Fruit fly (Drosophila melanogaster) whole organism, embryonic: ENCODE results near the gene CG3294.

Experiments used
- Aef1 ChIP-seq: fragments of 200-800 bp; sonication (Bioruptor generic); IDR thresholded peaks from 3 replicates; pipeline ENCODE4 v1.3.6; 2022; ENCODE audit warnings: missing biosample characterization, missing genetic modification characterization
- Antp ChIP-seq: fragments of 200-800 bp; sonication (Bioruptor generic); optimal IDR thresholded peaks from 3 replicates; lab custom pipeline; 2016; ENCODE audit warnings: missing biosample characterization, missing genetic modification characterization
- C15 ChIP-seq: fragments of 200-800 bp; sonication (Bioruptor generic); IDR thresholded peaks from 3 replicates; pipeline ENCODE4 v1.3.6; 2022; ENCODE audit warnings: missing biosample characterization, missing genetic modification characterization
- CG10209 ChIP-seq: fragments of 200-800 bp; sonication (Bioruptor generic); optimal IDR thresholded peaks from 3 replicates; lab custom pipeline; 2017; ENCODE audit warnings: missing biosample characterization, mild to moderate bottlenecking, missing genetic modification characterization, missing genetic modification reagents
- CG10274 ChIP-seq: fragments of 200-800 bp; sonication (Bioruptor generic); optimal IDR thresholded peaks from 3 replicates; lab custom pipeline; 2017; ENCODE audit warnings: missing biosample characterization, mild to moderate bottlenecking, missing genetic modification characterization
- CG11695 ChIP-seq: fragments of 200-800 bp; sonication (Bioruptor generic); IDR thresholded peaks from 3 replicates; pipeline ENCODE4 v1.3.6; 2022; ENCODE audit warnings: missing biosample characterization, missing genetic modification characterization
- CG11696 ChIP-seq: fragments of 200-800 bp; sonication (Bioruptor generic); IDR thresholded peaks from 2 replicates; pipeline ENCODE4 v1.3.6; 2022; ENCODE audit warnings: missing biosample characterization, missing genetic modification characterization
- CG12659 ChIP-seq: fragments of 200-800 bp; sonication (Bioruptor generic); optimal IDR thresholded peaks from 3 replicates; lab custom pipeline; 2017; ENCODE audit warnings: mild to moderate bottlenecking, missing biosample characterization, missing genetic modification reagents, missing genetic modification characterization
- CG13287 ChIP-seq: fragments of 200-800 bp; sonication (Bioruptor generic); IDR thresholded peaks from 2 replicates; pipeline ENCODE4 v1.3.6; 2022; ENCODE audit warnings: missing biosample characterization, missing genetic modification characterization; ENCODE audit not compliant: partially characterized antibody
- CG14441 ChIP-seq: fragments of 200-800 bp; sonication (Bioruptor generic); IDR thresholded peaks from 2 replicates; pipeline ENCODE4 v1.3.6; 2022; ENCODE audit warnings: missing biosample characterization, missing genetic modification characterization
- CG14710 ChIP-seq: fragments of 200-800 bp; sonication (Bioruptor generic); optimal IDR thresholded peaks from 3 replicates; lab custom pipeline; 2019; ENCODE audit warnings: missing biosample characterization, mild to moderate bottlenecking, missing genetic modification characterization, moderate library complexity
- CG15696 ChIP-seq: fragments of 200-800 bp; sonication (Bioruptor generic); optimal IDR thresholded peaks from 2 replicates; lab custom pipeline; 2019; ENCODE audit warnings: missing biosample characterization, mild to moderate bottlenecking, missing genetic modification characterization, moderate library complexity
- CG17186 ChIP-seq: fragments of 200-800 bp; sonication (Bioruptor generic); optimal IDR thresholded peaks from 3 replicates; lab custom pipeline; 2017; ENCODE audit warnings: missing biosample characterization, missing genetic modification reagents, missing genetic modification characterization
- CG17568 ChIP-seq: fragments of 200-800 bp; sonication (Bioruptor generic); optimal IDR thresholded peaks from 2 replicates; lab custom pipeline; 2018; ENCODE audit warnings: missing biosample characterization, mild to moderate bottlenecking, missing genetic modification characterization, moderate library complexity
- CG17612 ChIP-seq: fragments of 200-800 bp; sonication (Bioruptor generic); IDR thresholded peaks from 2 replicates; pipeline ENCODE4 v1.3.6; 2022; ENCODE audit warnings: missing biosample characterization, missing genetic modification characterization
- CG18619 ChIP-seq: fragments of 200-800 bp; sonication (Bioruptor generic); optimal IDR thresholded peaks from 3 replicates; lab custom pipeline; 2017; ENCODE audit warnings: missing biosample characterization, mild to moderate bottlenecking, missing genetic modification characterization
- CG42726 ChIP-seq: fragments of 200-800 bp; sonication (Bioruptor generic); IDR thresholded peaks from 2 replicates; pipeline ENCODE4 v1.3.6; 2022; ENCODE audit warnings: missing biosample characterization, missing genetic modification characterization; ENCODE audit not compliant: partially characterized antibody
- CG4424 ChIP-seq: fragments of 200-800 bp; sonication (Bioruptor generic); optimal IDR thresholded peaks from 3 replicates; lab custom pipeline; 2016; ENCODE audit warnings: missing biosample characterization, missing genetic modification characterization
- CG5180 ChIP-seq: fragments of 200-800 bp; sonication (Bioruptor generic); optimal IDR thresholded peaks from 3 replicates; lab custom pipeline; 2017; ENCODE audit warnings: missing biosample characterization, missing genetic modification characterization, mild to moderate bottlenecking, moderate library complexity, missing genetic modification reagents
- CG6254 ChIP-seq: fragments of 200-800 bp; sonication (Bioruptor generic); optimal IDR thresholded peaks from 3 replicates; lab custom pipeline; 2017; ENCODE audit warnings: mild to moderate bottlenecking, missing biosample characterization, missing genetic modification reagents, missing genetic modification characterization
- CG9727 ChIP-seq: fragments of 200-800 bp; sonication (Bioruptor generic); optimal IDR thresholded peaks from 3 replicates; lab custom pipeline; 2017; ENCODE audit warnings: missing biosample characterization, mild to moderate bottlenecking, missing genetic modification characterization
- Chrac-16 ChIP-seq: fragments of 200-800 bp; sonication (Bioruptor generic); optimal IDR thresholded peaks from 3 replicates; lab custom pipeline; 2016; ENCODE audit warnings: missing biosample characterization, missing genetic modification characterization
- Hr39 ChIP-seq: fragments of >200 bp; optimal IDR thresholded peaks from 2 replicates; lab custom pipeline; 2017
- MBD-R2 ChIP-seq: fragments of 200-800 bp; sonication (Bioruptor generic); IDR thresholded peaks from 2 replicates; pipeline ENCODE4 v1.3.6; 2022; ENCODE audit warnings: missing biosample characterization, missing genetic modification characterization
- Optix ChIP-seq: fragments of 200-800 bp; sonication (Bioruptor generic); IDR thresholded peaks from 3 replicates; pipeline ENCODE4 v1.3.6; 2022; ENCODE audit warnings: missing biosample characterization, missing genetic modification characterization
- Pdp1 ChIP-seq, 2 experiments: fragments of 200-800 bp; sonication (Bioruptor generic); optimal IDR thresholded peaks; 3 replicates each; lab custom pipeline; 2016; ENCODE audit warnings: missing biosample characterization in 2 of 2, missing genetic modification characterization in 2 of 2, mild to moderate bottlenecking in 1 of 2, moderate library complexity in 1 of 2
- Rfx ChIP-seq: fragments of 200-800 bp; sonication (Bioruptor generic); IDR thresholded peaks from 2 replicates; pipeline ENCODE4 v1.3.6; 2022; ENCODE audit warnings: missing biosample characterization, missing genetic modification characterization
- Rx ChIP-seq: fragments of 200-800 bp; sonication (Bioruptor generic); IDR thresholded peaks from 2 replicates; pipeline ENCODE4 v1.3.6; 2022; ENCODE audit warnings: missing biosample characterization, missing genetic modification characterization
- Sox102F ChIP-seq: fragments of 200-800 bp; sonication (Bioruptor generic); optimal IDR thresholded peaks from 2 replicates; lab custom pipeline; 2018; ENCODE audit warnings: missing biosample characterization, mild to moderate bottlenecking, missing genetic modification characterization, moderate library complexity
- YL-1 ChIP-seq: fragments of 200-800 bp; sonication (Bioruptor generic); optimal IDR thresholded peaks from 3 replicates; lab custom pipeline; 2017; ENCODE audit warnings: missing biosample characterization, mild to moderate bottlenecking, missing genetic modification characterization
- al ChIP-seq: fragments of 200-800 bp; sonication (Bioruptor generic); IDR thresholded peaks from 2 replicates; pipeline ENCODE4 v1.3.6; 2022; ENCODE audit warnings: missing biosample characterization, missing genetic modification characterization
- ase ChIP-seq: fragments of 200-800 bp; sonication (Bioruptor generic); IDR thresholded peaks from 3 replicates; pipeline ENCODE4 v1.3.6; 2022; ENCODE audit warnings: missing biosample characterization, missing genetic modification characterization
- bsh ChIP-seq, 2 experiments: fragments of 200-800 bp; sonication (Bioruptor generic); optimal IDR thresholded peaks; 2 replicates each; lab custom pipeline; 2017 to 2018; ENCODE audit warnings: mild to moderate bottlenecking in 2 of 2, missing biosample characterization in 2 of 2, missing genetic modification characterization in 2 of 2, moderate library complexity in 1 of 2
- caup ChIP-seq: fragments of 200-800 bp; sonication (Bioruptor generic); optimal IDR thresholded peaks from 3 replicates; lab custom pipeline; 2017; ENCODE audit warnings: missing biosample characterization, mild to moderate bottlenecking, missing genetic modification characterization, moderate library complexity; ENCODE audit not compliant: severe bottlenecking
- cg ChIP-seq: fragments of 200-800 bp; sonication (Bioruptor generic); optimal IDR thresholded peaks from 3 replicates; lab custom pipeline; 2019; ENCODE audit warnings: missing biosample characterization, mild to moderate bottlenecking, missing genetic modification characterization, moderate library complexity
- ci ChIP-seq: fragments of 200-800 bp; sonication (Bioruptor generic); IDR thresholded peaks from 3 replicates; pipeline ENCODE4 v1.3.6; 2022; ENCODE audit warnings: missing biosample characterization, missing genetic modification characterization
- dmrt99B ChIP-seq: fragments of 200-800 bp; sonication (Bioruptor generic); optimal IDR thresholded peaks from 2 replicates; lab custom pipeline; 2018; ENCODE audit warnings: missing biosample characterization, mild to moderate bottlenecking, missing genetic modification characterization, moderate library complexity
- dysf ChIP-seq: fragments of 200-800 bp; sonication (Bioruptor generic); IDR thresholded peaks from 3 replicates; pipeline ENCODE4 v1.3.6; 2022; ENCODE audit warnings: missing biosample characterization, missing genetic modification characterization
- eve ChIP-seq, 2 experiments: fragments of >200 bp; optimal IDR thresholded peaks; 2 replicates each; lab custom pipeline; 2017; ENCODE audit warnings: missing biosample characterization in 2 of 2, missing genetic modification characterization in 2 of 2
- gce ChIP-seq: fragments of 200-800 bp; sonication (Bioruptor generic); IDR thresholded peaks from 3 replicates; pipeline ENCODE4 v1.3.6; 2022; ENCODE audit warnings: missing biosample characterization, missing genetic modification characterization
- grau ChIP-seq: fragments of 200-800 bp; optimal IDR thresholded peaks from 3 replicates; lab custom pipeline; 2019; ENCODE audit warnings: missing biosample characterization, mild to moderate bottlenecking, missing genetic modification characterization, moderate library complexity
- grn ChIP-seq: fragments of 200-800 bp; sonication (Bioruptor generic); optimal IDR thresholded peaks from 3 replicates; lab custom pipeline; 2017; ENCODE audit warnings: missing biosample characterization, missing genetic modification characterization
- gro ChIP-seq: fragments of 200-800 bp; sonication (Bioruptor generic); optimal IDR thresholded peaks from 2 replicates; lab custom pipeline; 2016; ENCODE audit warnings: missing biosample characterization, missing genetic modification characterization
- ind ChIP-seq: fragments of 200-800 bp; sonication (Bioruptor generic); optimal IDR thresholded peaks from 3 replicates; lab custom pipeline; 2016; ENCODE audit warnings: missing biosample characterization, missing genetic modification characterization
- inv ChIP-seq: fragments of 200-800 bp; sonication (Bioruptor generic); IDR thresholded peaks from 2 replicates; pipeline ENCODE4 v1.3.6; 2022; ENCODE audit warnings: missing biosample characterization, missing genetic modification characterization; ENCODE audit not compliant: partially characterized antibody
- kni ChIP-seq: fragments of 200-800 bp; sonication (Bioruptor generic); optimal IDR thresholded peaks from 3 replicates; lab custom pipeline; 2017; ENCODE audit warnings: mild to moderate bottlenecking, missing biosample characterization, missing genetic modification reagents, missing genetic modification characterization
- rib ChIP-seq: fragments of 200-800 bp; sonication (Bioruptor generic); IDR thresholded peaks from 2 replicates; pipeline ENCODE4 v1.3.6; 2022; ENCODE audit warnings: missing biosample characterization, missing genetic modification characterization
- sug ChIP-seq: fragments of 200-800 bp; optimal IDR thresholded peaks from 2 replicates; lab custom pipeline; 2019; ENCODE audit warnings: missing biosample characterization, mild to moderate bottlenecking, missing genetic modification characterization, moderate library complexity
- zen2 ChIP-seq: fragments of 200-800 bp; sonication (Bioruptor generic); IDR thresholded peaks from 3 replicates; pipeline ENCODE4 v1.3.6; 2022; ENCODE audit warnings: missing biosample characterization, missing genetic modification characterization; ENCODE audit not compliant: partially characterized antibody

The CG3294 gene

DNA sequence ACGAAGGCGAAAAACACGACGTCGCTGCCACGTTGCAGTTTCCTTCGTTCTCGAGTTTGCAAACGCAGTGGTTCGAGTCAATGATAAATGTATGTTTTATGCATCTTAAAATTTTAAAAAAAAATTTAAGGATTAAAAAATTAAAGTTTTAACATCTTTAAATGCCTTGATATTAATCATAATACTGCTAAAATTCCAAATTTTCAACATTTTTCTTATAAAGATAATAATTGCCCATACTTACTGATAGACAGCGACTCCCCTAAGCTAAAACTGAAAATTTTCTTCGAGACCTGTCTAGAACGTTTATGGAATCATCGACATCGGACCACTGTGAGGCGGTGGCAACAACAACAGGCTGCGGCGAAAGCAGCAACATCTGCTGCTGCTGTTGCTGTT lies 27.0 kb downstream of the CG3294 start (continued):
- TF ChIP-seq bsh (GFP tag; optimal IDR thresholded peaks at IDR 0.05; lab: Kevin White, UChicago) (peak; percentile 49 to 56), ase (GFP tag; lab: Robert Waterston, UW) (0 out of 3 replicates have a peak, but pooled peaks have one; percentile 31), Chrac-16 (GFP tag; lab: Kevin White, UChicago) (peak; percentile 20), CG17568 (peak; percentile 36), CG17186 (GFP tag; lab: Kevin White, UChicago) (no peak), al (GFP tag; lab: Robert Waterston, UW) (peak; percentile 51; the same call in 1 of the 2 replicates), cg (GFP tag; lab: Kevin White, UChicago) (no peak), Pdp1 (GFP tag; optimal IDR thresholded peaks at IDR 0.05; lab: Kevin White, UChicago) (peak; percentile 25 to 44), MBD-R2 (GFP tag; lab: Robert Waterston, UW) (peak; percentile 31; the same call in 1 of the 2 replicates), Rx (GFP tag; lab: Robert Waterston, UW) (peak; percentile 42; the same call in 1 of the 2 replicates), CG42726 (GFP tag; lab: Robert Waterston, UW) (0 out of 2 replicates have a peak, but pooled peaks have one; percentile 25), sug (tag; lab: Kevin White, UChicago) (peak; percentile 50), CG12659 (GFP tag; lab: Kevin White, UChicago) (peak; percentile 69), grau (tag; lab: Kevin White, UChicago) (peak; percentile 78), YL-1 (GFP tag; lab: Kevin White, UChicago) (no peak), ind (GFP tag; lab: Kevin White, UChicago) (peak; percentile 49), rib (peak; percentile 20; the same call in 1 of the 2 replicates), inv (GFP tag; lab: Robert Waterston, UW) (no peak), Rfx (GFP tag; lab: Robert Waterston, UW) (peak; percentile 72), CG15696 (tag; lab: Kevin White, UChicago) (peak; percentile 26), Optix (peak; percentile 55; the same call in 1 of the 3 replicates), CG11696 (GFP tag; lab: Robert Waterston, UW) (0 out of 2 replicates have a peak, but pooled peaks have one; percentile 34), CG10209 (GFP tag; lab: Kevin White, UChicago) (peak; percentile 73), Antp (GFP tag; lab: Kevin White, UChicago) (peak; percentile 44), dmrt99B (tag; lab: Kevin White, UChicago) (peak; percentile 85), grn (GFP tag; lab: Kevin White, UChicago) (no peak), kni (GFP tag; lab: Kevin White, UChicago) (no peak), eve (GFP tag; optimal IDR thresholded peaks at IDR 0.05; lab: Kevin White, UChicago) (no peak), CG18619 (GFP tag; lab: Kevin White, UChicago) (peak; percentile 61), CG14441 (peak; percentile 54), C15 (GFP tag; lab: Robert Waterston, UW) (no peak; the same call in 2 of the 3 replicates), CG5180 (peak; percentile 44), CG17612 (GFP tag; lab: Robert Waterston, UW) (no peak), CG9727 (GFP tag; lab: Kevin White, UChicago) (peak; percentile 78), Hr39 (no peak), CG4424 (peak; percentile 50), CG10274 (GFP tag; lab: Kevin White, UChicago) (peak; percentile 5), dysf (GFP tag; lab: Robert Waterston, UW) (peak; percentile 84), CG11695 (peak; percentile 75), caup (GFP tag; lab: Kevin White, UChicago) (peak; percentile 80), CG6254 (peak; percentile 10), CG13287 (GFP tag; lab: Robert Waterston, UW) (no peak), gro (GFP tag; lab: Kevin White, UChicago) (peak; percentile 56), CG14710 (peak; percentile 42), gce (GFP tag; lab: Robert Waterston, UW) (0 out of 3 replicates have a peak, but pooled peaks have one; percentile 36), zen2 (GFP tag; lab: Robert Waterston, UW) (no peak), Aef1 (peak; percentile 69), ci (GFP tag; lab: Robert Waterston, UW) (peak; percentile 49; the same call in 2 of the 3 replicates), Sox102F (GFP tag; lab: Kevin White, UChicago) (peak; percentile 44)
